Worm (Caenorhabditis elegans) whole organism, L1 larva: Measurements from ENCODE around the gene nono-1.

Experiments used
- C04F5.9 ChIP-seq: sonication (generic microtip); optimal IDR thresholded peaks from 2 replicates; lab custom pipeline; 2016; ENCODE audit warnings: missing genetic modification characterization, missing compliant biosample characterization
- F16B12.6 ChIP-seq: fragments of 150-350 bp; optimal IDR thresholded peaks from 2 replicates; lab custom pipeline; 2014; ENCODE audit warnings: missing biosample characterization, missing genetic modification characterization
- alr-1 ChIP-seq: fragments of 200-800 bp; sonication (Bioruptor generic); optimal IDR thresholded peaks from 2 replicates; lab custom pipeline; 2018; ENCODE audit warnings: borderline replicate concordance, mild to moderate bottlenecking, missing genetic modification characterization, missing compliant biosample characterization
- ceh-8 ChIP-seq: fragments of 200-800 bp; sonication (Bioruptor generic); optimal IDR thresholded peaks from 2 replicates; lab custom pipeline; 2018; ENCODE audit warnings: mild to moderate bottlenecking, missing genetic modification characterization, moderate library complexity, missing compliant biosample characterization
- ceh-82 ChIP-seq, 3 experiments: fragments of 150-350 bp in 1 of 3; sonication (generic microtip) in 2 of 3; optimal IDR thresholded peaks; 2 replicates each; lab custom pipeline; 2014 to 2017; ENCODE audit warnings: missing biosample characterization in 3 of 3, missing genetic modification characterization in 3 of 3
- ceh-88 ChIP-seq: fragments of 200-800 bp; sonication (Bioruptor generic); IDR thresholded peaks from 2 replicates; pipeline ENCODE4 v1.3.6; 2022; ENCODE audit warnings: missing genetic modification characterization, missing compliant biosample characterization
- ces-1 ChIP-seq: fragments of 150-350 bp; optimal IDR thresholded peaks from 2 replicates; lab custom pipeline; 2014; ENCODE audit warnings: missing biosample characterization, missing genetic modification reagents, missing genetic modification characterization
- dsc-1 ChIP-seq: sonication (generic microtip); optimal IDR thresholded peaks from 2 replicates; lab custom pipeline; 2016; ENCODE audit warnings: mild to moderate bottlenecking, missing genetic modification characterization, missing compliant biosample characterization
- efl-1 ChIP-seq, 4 experiments: fragments of 150-350 bp; optimal IDR thresholded peaks in 3 of 4; peaks in 1 of 4; 1 replicate in 1 of 4; 2 replicates in 3 of 4; lab custom pipeline; 2014; ENCODE audit warnings: missing biosample characterization in 2 of 4, missing genetic modification characterization in 2 of 4, missing genetic modification reagents in 2 of 4
- elt-2 ChIP-seq: sonication (generic microtip); optimal IDR thresholded peaks from 2 replicates; lab custom pipeline; 2016; ENCODE audit warnings: missing genetic modification characterization, mild to moderate bottlenecking, inconsistent platforms, missing compliant biosample characterization, missing genetic modification reagents
- elt-3 ChIP-seq, 6 experiments: fragments of 150-350 bp in 1 of 6; sonication (generic microtip); optimal IDR thresholded peaks; 2 replicates each; lab custom pipeline; 2017 to 2018; ENCODE audit warnings: missing biosample characterization in 6 of 6, missing genetic modification characterization in 6 of 6, inconsistent platforms in 1 of 6
- fkh-10 ChIP-seq: sonication (generic microtip); optimal IDR thresholded peaks from 2 replicates; lab custom pipeline; 2017; ENCODE audit warnings: missing biosample characterization, missing genetic modification reagents, missing genetic modification characterization
- fkh-8 ChIP-seq: sonication (generic microtip); optimal IDR thresholded peaks from 2 replicates; lab custom pipeline; 2016; ENCODE audit warnings: mild to moderate bottlenecking, missing genetic modification characterization, missing compliant biosample characterization
- fos-1 ChIP-seq: fragments of 150-350 bp; optimal IDR thresholded peaks from 2 replicates; lab custom pipeline; 2014; ENCODE audit warnings: missing biosample characterization, missing genetic modification characterization
- grh-1 ChIP-seq: fragments of 200-800 bp; sonication (Bioruptor generic); IDR thresholded peaks from 2 replicates; pipeline ENCODE4 v1.3.6; 2022; ENCODE audit warnings: missing genetic modification reagents, missing genetic modification characterization, missing compliant biosample characterization
- isw-1 ChIP-seq: fragments of 200-800 bp; sonication (Bioruptor generic); IDR thresholded peaks from 2 replicates; pipeline ENCODE4 v1.3.6; 2022; ENCODE audit warnings: missing genetic modification characterization, missing compliant biosample characterization
- lin-13 ChIP-seq: fragments of 150-350 bp; optimal IDR thresholded peaks from 2 replicates; lab custom pipeline; 2014; ENCODE audit warnings: missing biosample characterization, missing genetic modification reagents, missing genetic modification characterization
- lin-14 ChIP-seq: fragments of 200-800 bp; sonication (Bioruptor generic); optimal IDR thresholded peaks from 2 replicates; lab custom pipeline; 2018; ENCODE audit warnings: mild to moderate bottlenecking, missing genetic modification characterization, moderate library complexity, missing compliant biosample characterization
- lin-35 ChIP-seq, 2 experiments: fragments of 150-350 bp; optimal IDR thresholded peaks; 2 replicates each; lab custom pipeline; 2014; ENCODE audit warnings: missing biosample characterization in 2 of 2, missing genetic modification characterization in 2 of 2, missing genetic modification reagents in 2 of 2
- lin-39 ChIP-seq: fragments of 150-350 bp; optimal IDR thresholded peaks from 2 replicates; lab custom pipeline; 2014; ENCODE audit warnings: missing biosample characterization, missing genetic modification reagents, missing genetic modification characterization
- lir-3 ChIP-seq: sonication (generic microtip); optimal IDR thresholded peaks from 2 replicates; lab custom pipeline; 2016; ENCODE audit warnings: mild to moderate bottlenecking, missing genetic modification characterization, moderate library complexity, missing compliant biosample characterization; ENCODE audit not compliant: poor library complexity
- lsy-2 ChIP-seq, 2 experiments: fragments of 150-350 bp; optimal IDR thresholded peaks; 2 replicates each; lab custom pipeline; 2014; ENCODE audit warnings: missing biosample characterization in 2 of 2, missing genetic modification characterization in 2 of 2
- mdl-1 ChIP-seq, 2 experiments: fragments of 150-350 bp; optimal IDR thresholded peaks; 2 replicates each; lab custom pipeline; 2014 to 2017; ENCODE audit warnings: missing biosample characterization in 2 of 2, missing genetic modification characterization in 2 of 2, inconsistent platforms in 1 of 2
- mep-1 ChIP-seq: fragments of 150-350 bp; optimal IDR thresholded peaks from 2 replicates; lab custom pipeline; 2014; ENCODE audit warnings: missing biosample characterization, missing genetic modification characterization
- nhr-11 ChIP-seq: fragments of 150-350 bp; optimal IDR thresholded peaks from 2 replicates; lab custom pipeline; 2014; ENCODE audit warnings: missing biosample characterization, missing genetic modification characterization
- nhr-20 ChIP-seq: sonication (generic microtip); optimal IDR thresholded peaks from 2 replicates; lab custom pipeline; 2016; ENCODE audit warnings: mild to moderate bottlenecking, missing genetic modification characterization, missing compliant biosample characterization
- nhr-237 ChIP-seq: fragments of 150-350 bp; optimal IDR thresholded peaks from 2 replicates; lab custom pipeline; 2014; ENCODE audit warnings: missing biosample characterization, missing genetic modification characterization
- nhr-28 ChIP-seq: fragments of 150-350 bp; optimal IDR thresholded peaks from 2 replicates; lab custom pipeline; 2014; ENCODE audit warnings: missing biosample characterization, missing genetic modification characterization
- nhr-71 ChIP-seq: sonication (generic microtip); optimal IDR thresholded peaks from 2 replicates; lab custom pipeline; 2016; ENCODE audit warnings: mild to moderate bottlenecking, missing genetic modification characterization, moderate library complexity, missing compliant biosample characterization
- nhr-77 ChIP-seq: fragments of 150-350 bp; optimal IDR thresholded peaks from 2 replicates; lab custom pipeline; 2014; ENCODE audit warnings: missing biosample characterization, missing genetic modification characterization
- nhr-90 ChIP-seq: sonication (generic microtip); optimal IDR thresholded peaks from 2 replicates; lab custom pipeline; 2016; ENCODE audit warnings: mild to moderate bottlenecking, missing genetic modification characterization, missing compliant biosample characterization; ENCODE audit not compliant: poor library complexity
- pqm-1 ChIP-seq: sonication (generic microtip); optimal IDR thresholded peaks from 3 replicates; lab custom pipeline; 2017; ENCODE audit warnings: missing biosample characterization, missing genetic modification characterization
- skn-1 ChIP-seq: fragments of 150-350 bp; optimal IDR thresholded peaks from 2 replicates; lab custom pipeline; 2014; ENCODE audit warnings: missing biosample characterization, missing genetic modification characterization
- snpc-4 ChIP-seq: fragments of 150-350 bp; optimal IDR thresholded peaks from 2 replicates; lab custom pipeline; 2014; ENCODE audit warnings: missing biosample characterization, missing genetic modification characterization
- sptf-1 ChIP-seq: fragments of 150-350 bp; optimal IDR thresholded peaks from 2 replicates; lab custom pipeline; 2014; ENCODE audit warnings: missing biosample characterization, missing genetic modification characterization
- sup-37 ChIP-seq: fragments of 200-800 bp; sonication (Bioruptor generic); optimal IDR thresholded peaks from 2 replicates; lab custom pipeline; 2018; ENCODE audit warnings: mild to moderate bottlenecking, missing genetic modification characterization, missing compliant biosample characterization
- unc-30 ChIP-seq: sonication (generic microtip); optimal IDR thresholded peaks from 2 replicates; lab custom pipeline; 2017; ENCODE audit warnings: missing biosample characterization, missing genetic modification characterization
- unc-98 ChIP-seq: fragments of 200-800 bp; sonication (Bioruptor generic); IDR thresholded peaks from 2 replicates; pipeline ENCODE4 v1.3.6; 2022; ENCODE audit warnings: missing genetic modification characterization, missing compliant biosample characterization
- vab-15 ChIP-seq: sonication (generic microtip); optimal IDR thresholded peaks from 2 replicates; lab custom pipeline; 2017; ENCODE audit warnings: missing genotype, mild to moderate bottlenecking, missing genetic modification characterization, missing compliant biosample characterization
- zag-1 ChIP-seq: fragments of 150-350 bp; optimal IDR thresholded peaks from 2 replicates; lab custom pipeline; 2014; ENCODE audit warnings: missing biosample characterization, missing genetic modification characterization
- zip-4 ChIP-seq: fragments of 200-800 bp; sonication (Bioruptor generic); optimal IDR thresholded peaks from 2 replicates; lab custom pipeline; 2018; ENCODE audit warnings: mild to moderate bottlenecking, missing genetic modification characterization, moderate library complexity, missing compliant biosample characterization
- ztf-11 ChIP-seq, 2 experiments: sonication (generic microtip); optimal IDR thresholded peaks; 2 replicates each; lab custom pipeline; 2016 to 2017; ENCODE audit warnings: missing genetic modification characterization in 2 of 2, missing biosample characterization in 1 of 2, missing compliant biosample characterization in 1 of 2

nono-1 gene

ce11 chrIII:5992043-5992442 is 34.0 kb upstream of the nono-1 start:
- TF ChIP-seq lin-35 (GFP tag; optimal IDR thresholded peaks at IDR 0.05; lab: Kevin White, UChicago) (no peak), fkh-10 (GFP tag; lab: Kevin White, UChicago) (peak; percentile 79), lsy-2 (tag; optimal IDR thresholded peaks at IDR 0.05; lab: Kevin White, UChicago) (peak in 1 of 2 experiments; percentile 17), lin-14 (peak; percentile 66), ces-1 (GFP tag; lab: Kevin White, UChicago) (peak; percentile 53), nhr-11 (tag; lab: Kevin White, UChicago) (no peak), vab-15 (tag; lab: Kevin White, UChicago) (no peak)

DNA sequence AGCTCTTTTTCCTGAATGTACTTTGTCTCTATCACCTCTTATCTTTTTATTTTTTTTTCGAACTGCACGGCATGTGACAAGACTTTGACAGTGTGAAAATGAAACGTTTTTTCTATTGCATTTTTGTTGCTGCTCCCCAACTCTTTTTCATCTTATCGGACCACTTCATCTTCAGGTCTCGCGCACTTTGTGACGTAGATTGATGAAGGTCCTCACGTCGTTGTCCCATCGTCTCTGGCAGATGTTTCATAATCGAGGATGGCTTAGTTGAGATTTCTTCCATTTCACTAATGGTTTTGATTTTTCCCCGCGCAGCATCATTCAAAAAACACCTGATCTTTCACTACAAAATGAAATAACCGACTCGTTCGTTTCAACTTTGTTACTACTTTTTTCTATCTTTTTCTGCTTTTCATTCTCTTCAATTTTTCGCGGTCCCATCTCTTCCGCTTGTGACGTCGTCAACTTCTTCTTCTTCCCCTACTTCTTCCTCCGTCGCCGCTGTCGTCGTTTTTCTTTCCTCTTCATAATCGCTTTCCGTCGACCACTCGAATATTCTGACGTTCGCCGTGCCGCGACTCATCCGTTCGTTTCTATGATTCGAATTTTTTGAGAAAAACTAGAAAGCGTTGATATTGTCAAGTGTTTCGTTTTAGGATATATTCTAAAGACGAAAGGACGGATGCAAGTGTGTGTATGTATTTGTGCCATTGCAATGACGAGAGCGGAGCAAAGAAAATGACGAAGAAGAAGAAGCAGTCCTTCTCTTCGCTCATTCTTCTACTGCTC is 33.3 kb upstream of the nono-1 start, which contains the start of gene T04C9.2:
TSS of gene T04C9.2 (plus strand) at position 739 of the 789 bp plus-strand sequence.
- TF ChIP-seq efl-1 (optimal IDR thresholded peaks at IDR 0.05; lab: Kevin White, UChicago) (no peak), efl-1 (GFP tag; optimal IDR thresholded peaks at IDR 0.05 in 1 of 2; lab: Kevin White, UChicago) (no peak), lsy-2 (tag; optimal IDR thresholded peaks at IDR 0.05; lab: Kevin White, UChicago) (peak in 1 of 2 experiments; percentile 7), ceh-8 (GFP tag; lab: Kevin White, UChicago) (no peak), F16B12.6 (tag; lab: Kevin White, UChicago) (no peak), fos-1 (tag; lab: Kevin White, UChicago) (no peak), alr-1 (tag; lab: Kevin White, UChicago) (no peak), fkh-10 (GFP tag; lab: Kevin White, UChicago) (peak; percentile 37), fkh-8 (no peak), pqm-1 (tag; lab: Kevin White, UChicago) (no peak), elt-3 (tag; optimal IDR thresholded peaks at IDR 0.05; lab: Kevin White, UChicago) (no peak), lin-14 (peak; percentile 55), C04F5.9 (tag; lab: Kevin White, UChicago) (no peak), dsc-1 (no peak), nhr-237 (tag; lab: Kevin White, UChicago) (no peak)

DNA sequence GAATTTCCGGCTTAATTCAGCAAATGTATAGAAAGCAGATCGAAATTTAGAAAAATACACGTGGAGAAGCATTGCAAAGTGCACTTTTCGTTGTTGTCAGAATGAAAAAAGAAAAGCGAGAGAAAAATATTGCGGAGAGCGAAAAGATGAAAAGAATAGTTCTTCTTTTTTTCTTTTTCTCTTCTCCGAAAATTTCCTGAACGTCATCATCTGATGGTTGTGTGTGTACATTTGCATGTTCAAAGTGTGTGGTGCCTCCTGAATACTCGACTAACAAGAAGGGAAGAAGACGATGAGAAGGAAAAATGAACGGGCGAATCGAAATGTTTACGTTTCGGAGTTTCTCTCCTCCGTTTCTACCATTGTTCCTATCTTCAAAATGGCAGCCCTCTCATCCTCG is 32.0 kb upstream of the nono-1 start:
- TF ChIP-seq grh-1 (GFP tag; lab: Robert Waterston, UW) (no peak), lin-13 (GFP tag; lab: Kevin White, UChicago) (no peak), nhr-71 (tag; lab: Kevin White, UChicago) (peak; percentile 3), ceh-88 (GFP tag; lab: Robert Waterston, UW) (no peak), unc-98 (no peak), lin-39 (tag; lab: Kevin White, UChicago) (no peak), ceh-82 (tag; optimal IDR thresholded peaks at IDR 0.05; lab: Kevin White, UChicago) (no peak), snpc-4 (tag; lab: Kevin White, UChicago) (no peak), sup-37 (GFP tag; lab: Kevin White, UChicago) (no peak), nhr-11 (tag; lab: Kevin White, UChicago) (no peak), isw-1 (no peak), lir-3 (tag; lab: Kevin White, UChicago) (no peak), mdl-1 (tag; optimal IDR thresholded peaks at IDR 0.05; lab: Kevin White, UChicago) (no peak), skn-1 (tag; lab: Kevin White, UChicago) (peak; percentile 8), nhr-28 (tag; lab: Kevin White, UChicago) (no peak), pqm-1 (tag; lab: Kevin White, UChicago) (no peak), nhr-237 (tag; lab: Kevin White, UChicago) (no peak), elt-2 (tag; lab: Kevin White, UChicago) (no peak), lin-14 (peak; percentile 57), dsc-1 (no peak), unc-30 (tag; lab: Kevin White, UChicago) (no peak), zip-4 (no peak), nhr-20 (tag; lab: Kevin White, UChicago) (no peak), sptf-1 (no peak), mep-1 (tag; lab: Kevin White, UChicago) (no peak), ztf-11 (tag; optimal IDR thresholded peaks at IDR 0.05; lab: Kevin White, UChicago) (no peak), efl-1 (optimal IDR thresholded peaks at IDR 0.05; lab: Kevin White, UChicago) (no peak), efl-1 (GFP tag; optimal IDR thresholded peaks at IDR 0.05 in 1 of 2; lab: Kevin White, UChicago) (peak in 1 of 2 experiments; percentile 57), nhr-77 (tag; lab: Kevin White, UChicago) (no peak), ces-1 (GFP tag; lab: Kevin White, UChicago) (no peak), nhr-90 (tag; lab: Kevin White, UChicago) (no peak), zag-1 (tag; lab: Kevin White, UChicago) (no peak)
